Worm (Caenorhabditis elegans): ENCODE measurements around the gene swsn-4.

swsn-4 gene

DNA sequence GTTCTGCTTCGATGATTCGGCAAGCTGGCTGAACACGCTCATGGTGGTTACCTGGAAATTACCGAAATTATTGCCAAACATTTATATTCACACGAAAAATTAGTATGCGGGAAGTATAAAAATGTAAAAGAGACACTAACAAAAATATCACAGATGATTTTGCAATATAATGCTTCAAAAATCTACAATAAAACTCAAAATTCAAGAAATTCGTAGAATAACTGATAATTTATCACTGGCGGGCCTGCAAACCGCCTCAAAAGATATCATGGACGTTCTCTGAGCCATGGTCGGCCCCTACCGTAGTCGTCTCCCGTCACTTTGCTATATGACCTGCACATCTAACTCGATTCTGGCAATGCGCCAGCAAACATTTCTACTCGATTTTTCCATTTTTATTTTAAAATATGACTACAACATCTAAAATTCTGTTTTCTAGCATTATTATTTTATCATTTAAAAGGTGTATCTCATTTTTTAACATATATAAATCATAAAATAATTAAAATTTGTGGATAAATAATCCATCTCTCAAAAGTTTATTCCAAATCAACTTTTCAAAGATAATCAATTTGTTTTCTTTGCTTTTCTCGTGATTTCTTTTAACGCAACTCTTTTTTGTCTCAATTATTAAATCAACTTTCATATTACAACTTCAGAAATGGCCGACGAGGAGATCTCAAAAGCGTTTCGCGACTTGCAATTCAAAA is 23.8 kb downstream of the swsn-4 start, which contains the start of the genes F01G4.6 and pfd-1 (continued):
- TF ChIP-seq F37B4.10 (GFP tag; IDR thresholded peaks at IDR 0.05) (no peak), him-1 (tag; optimal IDR thresholded peaks at IDR 0.05) (no peak), die-1 (tag; optimal IDR thresholded peaks at IDR 0.05) (no peak), B0019.2 (GFP tag; conservative IDR thresholded peaks at IDR 0.05) (no peak), ceh-79 (tag; optimal IDR thresholded peaks at IDR 0.05) (no peak), T07F8.4 (tag; optimal IDR thresholded peaks at IDR 0.05) (no peak), akir-1 (GFP tag; optimal IDR thresholded peaks at IDR 0.05) (no peak), D2030.7 (GFP tag; IDR thresholded peaks at IDR 0.05) (0 out of 2 replicates have a peak, but pooled peaks have one; percentile 38), aptf-3 (GFP tag; IDR thresholded peaks at IDR 0.05) (no peak), snpc-3.4 (tag; optimal IDR thresholded peaks at IDR 0.05) (peak; percentile 57), Y56A3A.18 (GFP tag; IDR thresholded peaks at IDR 0.05) (peak; percentile 51; the same call in 1 of the 2 replicates), ccch-3 (GFP tag; optimal IDR thresholded peaks at IDR 0.05) (no peak), tbx-9 (tag; optimal IDR thresholded peaks at IDR 0.05; ENCODE audit: borderline replicate concordance) (no peak), ama-1 (optimal IDR thresholded peaks at IDR 0.05) (no peak), ama-1 (GFP tag; optimal IDR thresholded peaks at IDR 0.05) (no peak), hsf-1 (GFP tag; IDR thresholded peaks at IDR 0.05) (peak; percentile 86), attf-5 (GFP tag; optimal IDR thresholded peaks at IDR 0.05) (peak; percentile 59), nhr-27 (tag; optimal IDR thresholded peaks at IDR 0.05) (no peak), pha-4 (tag; optimal IDR thresholded peaks at IDR 0.05) (peak; percentile 69), chd-7 (tag; optimal IDR thresholded peaks at IDR 0.05) (peak; percentile 11), T26A5.8 (tag; optimal IDR thresholded peaks at IDR 0.05) (no peak), madf-6 (GFP tag; IDR thresholded peaks at IDR 0.05) (peak; percentile 85), repo-1 (tag; optimal IDR thresholded peaks at IDR 0.05) (peak; percentile 37), ztf-26 (tag; optimal IDR thresholded peaks at IDR 0.05) (peak; percentile 65), F23B12.7 (tag; optimal IDR thresholded peaks at IDR 0.05; ENCODE audit: insufficient read depth) (peak; percentile 73), F33H1.4 (GFP tag; IDR thresholded peaks at IDR 0.05) (peak; percentile 94), rcor-1 (GFP tag; IDR thresholded peaks at IDR 0.05) (peak; percentile 78; the same call in 1 of the 2 replicates), let-607 (tag; optimal IDR thresholded peaks at IDR 0.05) (peak in 1 of 2 experiments; percentile 79), sptf-2 (GFP tag; optimal IDR thresholded peaks at IDR 0.05) (no peak), K12H6.12 (tag; optimal IDR thresholded peaks at IDR 0.05) (peak; percentile 68), let-526 (GFP tag; IDR thresholded peaks at IDR 0.05) (no peak), ceh-40 (GFP tag; IDR thresholded peaks at IDR 0.05) (no peak), zim-3 (tag; optimal IDR thresholded peaks at IDR 0.05) (no peak), bed-1 (GFP tag; IDR thresholded peaks at IDR 0.05) (no peak), Y53F4B.3 (GFP tag; IDR thresholded peaks at IDR 0.05) (no peak), madf-8 (GFP tag; conservative IDR thresholded peaks at IDR 0.05) (no peak; the same call in 1 of the 2 replicates), C06A6.2 (GFP tag; conservative IDR thresholded peaks at IDR 0.05) (peak; percentile 87), ceh-91 (GFP tag; IDR thresholded peaks at IDR 0.05) (0 out of 2 replicates have a peak, but pooled peaks have one; percentile 27), ets-4 (GFP tag; optimal IDR thresholded peaks at IDR 0.05) (no peak), mcd-1 (GFP tag; IDR thresholded peaks at IDR 0.05) (peak; percentile 85), rec-8 (tag; optimal IDR thresholded peaks at IDR 0.05) (no peak), egl-44 (GFP tag; IDR thresholded peaks at IDR 0.05) (no peak), ztf-3 (GFP tag; optimal IDR thresholded peaks at IDR 0.05) (no peak), K11D2.4 (GFP tag; IDR thresholded peaks at IDR 0.05) (peak; percentile 88), Y67H2A.10 (GFP tag; conservative IDR thresholded peaks at IDR 0.05) (peak; percentile 41; the same call in 1 of the 2 replicates), F22D6.2 (tag; optimal IDR thresholded peaks at IDR 0.05) (peak; percentile 23), nfya-2 (GFP tag; IDR thresholded peaks at IDR 0.05) (no peak), F39B2.1 (GFP tag; IDR thresholded peaks at IDR 0.05) (no peak)
